Fruit fly (Drosophila melanogaster) whole organism, adult: ENCODE results near the gene aub.

Experiments
- CG11617 ChIP-seq: fragments of 200-800 bp; sonication (Bioruptor generic); optimal IDR thresholded peaks from 2 replicates; lab custom pipeline; 2017; ENCODE audit warnings: mild to moderate bottlenecking, missing biosample characterization, missing genetic modification reagents, missing genetic modification characterization
- CG12768 ChIP-seq: fragments of 200-800 bp; sonication (Bioruptor generic); optimal IDR thresholded peaks from 2 replicates; lab custom pipeline; 2017; ENCODE audit warnings: missing biosample characterization, missing genetic modification characterization, mild to moderate bottlenecking, moderate library complexity, missing genetic modification reagents
- CG14711 ChIP-seq: fragments of 200-800 bp; sonication (Bioruptor generic); optimal IDR thresholded peaks from 2 replicates; lab custom pipeline; 2018; ENCODE audit warnings: missing biosample characterization, mild to moderate bottlenecking, missing genetic modification characterization, moderate library complexity
- CG1620 ChIP-seq: fragments of 200-800 bp; sonication (Bioruptor generic); optimal IDR thresholded peaks from 2 replicates; lab custom pipeline; 2016; ENCODE audit warnings: missing biosample characterization, missing genetic modification characterization
- CG33017 ChIP-seq: fragments of 200-800 bp; sonication (Bioruptor generic); optimal IDR thresholded peaks from 2 replicates; lab custom pipeline; 2018; ENCODE audit warnings: missing biosample characterization, mild to moderate bottlenecking, missing genetic modification characterization, moderate library complexity
- CG5204 ChIP-seq: fragments of 200-800 bp; sonication (Bioruptor generic); optimal IDR thresholded peaks from 2 replicates; lab custom pipeline; 2016; ENCODE audit warnings: missing biosample characterization, missing genetic modification characterization
- CG7045 ChIP-seq: fragments of 200-800 bp; sonication (Bioruptor generic); optimal IDR thresholded peaks from 2 replicates; lab custom pipeline; 2017; ENCODE audit warnings: missing biosample characterization, mild to moderate bottlenecking, missing genetic modification characterization
- CG7101 ChIP-seq: fragments of 200-800 bp; sonication (Bioruptor generic); optimal IDR thresholded peaks from 2 replicates; lab custom pipeline; 2018; ENCODE audit warnings: missing biosample characterization, mild to moderate bottlenecking, missing genetic modification characterization, moderate library complexity
- Clk ChIP-seq: fragments of 200-800 bp; sonication (Bioruptor generic); optimal IDR thresholded peaks from 2 replicates; lab custom pipeline; 2017; ENCODE audit warnings: missing biosample characterization, missing genetic modification characterization
- Crg-1 ChIP-seq: fragments of 200-800 bp; sonication (Bioruptor generic); optimal IDR thresholded peaks from 2 replicates; lab custom pipeline; 2016; ENCODE audit warnings: missing biosample characterization, missing genetic modification characterization
- Hr96 ChIP-seq: fragments of 200-800 bp; sonication (Bioruptor generic); optimal IDR thresholded peaks from 2 replicates; lab custom pipeline; 2016; ENCODE audit warnings: missing biosample characterization, missing genetic modification characterization
- Mnt ChIP-seq: fragments of 200-800 bp; sonication (Bioruptor generic); optimal IDR thresholded peaks from 2 replicates; lab custom pipeline; 2016; ENCODE audit warnings: missing biosample characterization, mild to moderate bottlenecking, missing genetic modification characterization
- bab1 ChIP-seq: fragments of 200-800 bp; sonication (Bioruptor generic); optimal IDR thresholded peaks from 3 replicates; lab custom pipeline; 2019; ENCODE audit warnings: missing biosample characterization, mild to moderate bottlenecking, missing genetic modification characterization, moderate library complexity
- cic ChIP-seq: fragments of 200-800 bp; sonication (Bioruptor generic); optimal IDR thresholded peaks from 2 replicates; lab custom pipeline; 2017; ENCODE audit warnings: missing biosample characterization, mild to moderate bottlenecking, missing genetic modification characterization, moderate library complexity
- cnc ChIP-seq, 2 experiments: fragments of >200 bp; optimal IDR thresholded peaks; 2 replicates each; lab custom pipeline; 2017
- kay ChIP-seq: fragments of 200-800 bp; sonication (Bioruptor generic); peaks from one replicate; lab custom pipeline; 2016; ENCODE audit warnings: missing biosample characterization, missing genetic modification characterization, borderline replicate concordance
- ovo ChIP-seq: fragments of 200-800 bp; sonication (Bioruptor generic); optimal IDR thresholded peaks from 2 replicates; lab custom pipeline; 2016; ENCODE audit warnings: missing biosample characterization, missing genetic modification characterization
- pad ChIP-seq: fragments of 200-800 bp; sonication (Bioruptor generic); optimal IDR thresholded peaks from 3 replicates; lab custom pipeline; 2017; ENCODE audit warnings: missing biosample characterization, missing genetic modification characterization, mild to moderate bottlenecking, moderate library complexity, missing genetic modification reagents
- tj ChIP-seq: fragments of 200-800 bp; sonication (Bioruptor generic); optimal IDR thresholded peaks from 3 replicates; lab custom pipeline; 2017; ENCODE audit warnings: missing biosample characterization, mild to moderate bottlenecking, missing genetic modification characterization, moderate library complexity

aub gene

dm6 chr2L:11041074-11041473, 39.8 kb upstream of the aub start:
- TF ChIP-seq CG5204 (GFP tag; lab: Kevin White, UChicago), result no peak
- TF ChIP-seq bab1, result no peak
- no peak for TF ChIP-seq CG11617
- no peak for TF ChIP-seq Crg-1 (GFP tag; lab: Kevin White, UChicago)
- no peak for TF ChIP-seq kay (GFP tag; lab: Kevin White, UChicago)
- TF ChIP-seq CG14711 (tag; lab: Kevin White, UChicago), result no peak
- TF ChIP-seq CG33017, result no peak
- TF ChIP-seq CG7045, result no peak
- no peak for TF ChIP-seq CG7101 (tag; lab: Kevin White, UChicago)
- TF ChIP-seq pad (GFP tag; lab: Kevin White, UChicago), result no peak
- no peak for TF ChIP-seq Clk
- TF ChIP-seq Hr96 (GFP tag; lab: Kevin White, UChicago), result no peak
- TF ChIP-seq cnc (optimal IDR thresholded peaks at IDR 0.05; lab: Kevin White, UChicago), result no peak

- TF ChIP-seq CG1620 (GFP tag; lab: Kevin White, UChicago) (no peak), CG7045 (no peak), CG7101 (tag; lab: Kevin White, UChicago) (no peak)
These were observed 38.4 kb upstream of the aub start for dm6 chr2L:11039548-11040144.

dm6 chr2L:11038918-11039317, 37.6 kb upstream of the aub start:
- TF ChIP-seq Mnt (GFP tag; lab: Kevin White, UChicago), result no peak
- TF ChIP-seq bab1, result no peak
- TF ChIP-seq Hr96 (GFP tag; lab: Kevin White, UChicago), result no peak
- no peak for TF ChIP-seq CG11617

- no peak for TF ChIP-seq bab1
- TF ChIP-seq kay (GFP tag; lab: Kevin White, UChicago), result peak; percentile 27
These were observed 36.6 kb upstream of the aub start for dm6 chr2L:11037583-11038517.

- TF ChIP-seq CG7101 (tag; lab: Kevin White, UChicago), result no peak
- no peak for TF ChIP-seq bab1
- no peak for TF ChIP-seq CG14711 (tag; lab: Kevin White, UChicago)
- TF ChIP-seq CG33017, result no peak
- no peak for TF ChIP-seq cnc (optimal IDR thresholded peaks at IDR 0.05; lab: Kevin White, UChicago)
- TF ChIP-seq pad (GFP tag; lab: Kevin White, UChicago), result no peak
- no peak for TF ChIP-seq Mnt (GFP tag; lab: Kevin White, UChicago)
- TF ChIP-seq ovo (GFP tag; lab: Kevin White, UChicago), result no peak
- no peak for TF ChIP-seq CG11617
- TF ChIP-seq Hr96 (GFP tag; lab: Kevin White, UChicago), result no peak
- no peak for TF ChIP-seq CG7045
- no peak for TF ChIP-seq CG1620 (GFP tag; lab: Kevin White, UChicago)
- no peak for TF ChIP-seq Clk
- TF ChIP-seq Crg-1 (GFP tag; lab: Kevin White, UChicago), result no peak
- TF ChIP-seq CG12768, result no peak
These were observed 33.2 kb upstream of the aub start, which contains the start of gene CG18666 for dm6 chr2L:11034495-11034894. Gene CG18666, plus strand, starts transcription at chr2L:11034795.

dm6 chr2L:11032285-11032970, 31.2 kb upstream of the aub start:
- TF ChIP-seq CG11617, result no peak

dm6 chr2L:11027825-11028496, 26.7 kb upstream of the aub start:
- no peak for TF ChIP-seq Clk
- no peak for TF ChIP-seq CG7045
- no peak for TF ChIP-seq Crg-1 (GFP tag; lab: Kevin White, UChicago)
- TF ChIP-seq tj (GFP tag; lab: Kevin White, UChicago), result no peak
- no peak for TF ChIP-seq kay (GFP tag; lab: Kevin White, UChicago)
- no peak for TF ChIP-seq pad (GFP tag; lab: Kevin White, UChicago)
- no peak for TF ChIP-seq CG33017
- no peak for TF ChIP-seq cic (GFP tag; lab: Kevin White, UChicago)
- TF ChIP-seq CG7101 (tag; lab: Kevin White, UChicago), result no peak
- no peak for TF ChIP-seq ovo (GFP tag; lab: Kevin White, UChicago)
- no peak for TF ChIP-seq bab1
